Fruit fly (Drosophila melanogaster) whole organism, pupa: ENCODE data around the gene CG12672.

ENCODE experiments used
- CG10348 ChIP-seq: fragments of 200-800 bp; sonication (Bioruptor generic); IDR thresholded peaks from 2 replicates; pipeline ENCODE4 v1.3.6; 2022; ENCODE audit warnings: missing biosample characterization, missing genetic modification characterization
- CG32121 ChIP-seq: fragments of 200-800 bp; sonication (Bioruptor generic); IDR thresholded peaks from 2 replicates; pipeline ENCODE4 v1.3.6; 2022; ENCODE audit warnings: missing biosample characterization, missing genetic modification characterization
- CG4496 ChIP-seq: fragments of 200-800 bp; sonication (Bioruptor generic); IDR thresholded peaks from 3 replicates; pipeline ENCODE4 v1.3.6; 2022; ENCODE audit warnings: missing biosample characterization, missing genetic modification characterization
- CG8159 ChIP-seq: fragments of 200-800 bp; sonication (Bioruptor generic); optimal IDR thresholded peaks from 3 replicates; lab custom pipeline; 2018; ENCODE audit warnings: missing biosample characterization, mild to moderate bottlenecking, missing genetic modification characterization, moderate library complexity
- Snoo ChIP-seq: fragments of 200-800 bp; sonication (Bioruptor generic); optimal IDR thresholded peaks from 3 replicates; lab custom pipeline; 2017; ENCODE audit warnings: missing biosample characterization, mild to moderate bottlenecking, missing genetic modification characterization, inconsistent platforms
- rn ChIP-seq: fragments of 200-800 bp; sonication (Bioruptor generic); IDR thresholded peaks from 2 replicates; pipeline ENCODE4 v1.3.6; 2022; ENCODE audit warnings: missing biosample characterization, missing genetic modification characterization

CG12672 gene

DNA sequence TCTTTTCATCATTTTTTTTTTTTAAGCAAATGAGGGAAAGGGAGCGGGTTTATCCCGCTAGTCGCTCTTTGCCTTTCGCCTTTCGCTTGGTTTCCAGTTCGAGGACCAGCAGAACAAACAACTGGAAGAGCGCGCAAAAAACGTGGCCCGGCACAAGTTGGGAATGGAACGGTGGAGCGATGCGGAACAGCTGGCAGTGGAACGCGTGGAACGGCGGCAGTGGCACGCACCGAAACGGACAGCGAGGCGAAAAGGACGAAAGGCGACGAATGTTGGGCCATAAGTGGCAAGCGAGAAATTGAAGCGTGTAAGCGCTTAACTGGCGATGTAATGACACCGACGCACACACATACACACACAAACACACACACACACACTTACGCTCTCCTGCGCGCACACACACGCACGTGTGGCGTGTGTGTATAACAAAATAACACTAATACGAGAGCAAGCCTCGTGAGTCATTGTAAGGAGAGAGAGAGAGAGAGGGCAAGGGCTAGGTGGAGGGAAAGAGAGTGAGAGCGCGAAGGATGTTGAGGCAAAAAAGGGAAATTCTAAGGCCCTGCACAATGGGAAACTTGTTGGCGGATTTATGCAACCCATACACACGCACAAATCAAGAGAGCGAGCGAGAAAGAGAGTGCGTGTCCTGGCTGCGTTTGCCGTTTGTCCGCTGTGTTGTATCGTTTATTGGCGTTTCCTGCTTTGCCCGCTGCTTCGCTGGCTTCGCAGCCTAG lies 44.2 kb downstream of the CG12672 start:
- no peak for TF ChIP-seq CG10348
- TF ChIP-seq CG4496 = no peak
- TF ChIP-seq Snoo = no peak
- no peak for TF ChIP-seq rn (GFP tag; lab: Robert Waterston, UW)
- no peak for TF ChIP-seq CG32121
- no peak for TF ChIP-seq CG8159 (tag; lab: Kevin White, UChicago)
